Fruit fly (Drosophila melanogaster) S2 (cell line): Measurements from ENCODE around the gene polybromo.

Source experiments
- CG8478 ChIP-seq: fragments of >200 bp; optimal IDR thresholded peaks from 2 replicates; lab custom pipeline; 2018
- CTCF ChIP-seq, 2 experiments: fragments of >200 bp; optimal IDR thresholded peaks; 2 replicates each; lab custom pipeline; 2018

DNA sequence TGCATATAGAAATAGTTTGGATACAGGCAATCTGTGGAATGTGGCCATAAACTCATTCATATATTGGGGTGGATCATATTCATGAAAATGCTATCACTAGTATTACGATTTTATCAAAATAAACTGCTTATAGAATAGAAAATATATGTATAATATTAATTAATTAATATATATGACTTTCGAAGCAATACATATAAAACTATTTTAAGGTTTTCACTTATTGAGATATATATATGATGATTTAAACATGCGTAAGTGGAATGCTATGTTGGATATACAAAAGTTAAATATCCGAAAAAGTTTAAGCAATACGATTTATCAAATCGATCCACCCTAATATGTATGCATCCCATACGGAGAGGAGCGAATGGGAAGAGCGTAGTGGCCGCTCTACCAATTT lies 6.5 kb downstream of the polybromo start:
- no peak for TF ChIP-seq CTCF (optimal IDR thresholded peaks at IDR 0.05; lab: Kevin White, UChicago)
- TF ChIP-seq CG8478 (lab: Kevin White, UChicago) = no peak
